Worm (Caenorhabditis elegans) whole organism, L3 larva: ENCODE measurements around the gene osm-8.

Experiments
- R02D3.7 ChIP-seq: fragments of 150-350 bp; optimal IDR thresholded peaks from 2 replicates; lab custom pipeline; 2014; ENCODE audit warnings: missing biosample characterization, missing genetic modification characterization
- aly-2 ChIP-seq: fragments of 150-350 bp; optimal IDR thresholded peaks from 2 replicates; lab custom pipeline; 2014; ENCODE audit warnings: missing biosample characterization, missing genetic modification characterization
- ama-1 ChIP-seq: fragments of 150-350 bp; optimal IDR thresholded peaks from 2 replicates; lab custom pipeline; 2018
- ceh-16 ChIP-seq: sonication (generic microtip); optimal IDR thresholded peaks from 2 replicates; lab custom pipeline; 2017; ENCODE audit warnings: missing biosample characterization, missing genetic modification characterization
- ceh-28 ChIP-seq: fragments of 150-350 bp; optimal IDR thresholded peaks from 2 replicates; lab custom pipeline; 2014; ENCODE audit warnings: missing biosample characterization, missing genetic modification reagents, missing genetic modification characterization
- ceh-9 ChIP-seq: sonication (generic microtip); optimal IDR thresholded peaks from 2 replicates; lab custom pipeline; 2018; ENCODE audit warnings: missing biosample characterization, missing genetic modification characterization
- daf-12 ChIP-seq: fragments of 150-350 bp; optimal IDR thresholded peaks from 2 replicates; lab custom pipeline; 2014; ENCODE audit warnings: missing biosample characterization, missing genetic modification reagents, missing genetic modification characterization
- egl-27 ChIP-seq: sonication (generic microtip); optimal IDR thresholded peaks from 4 replicates; lab custom pipeline; 2017; ENCODE audit warnings: missing biosample characterization, missing genetic modification reagents, missing genetic modification characterization
- egl-5 ChIP-seq: fragments of 150-350 bp; optimal IDR thresholded peaks from 2 replicates; lab custom pipeline; 2017; ENCODE audit warnings: missing biosample characterization, missing genetic modification reagents, missing genetic modification characterization, inconsistent platforms
- elt-1 ChIP-seq: fragments of 150-350 bp; optimal IDR thresholded peaks from 2 replicates; lab custom pipeline; 2014; ENCODE audit warnings: missing biosample characterization, missing genetic modification characterization
- elt-2 ChIP-seq: sonication (generic microtip); optimal IDR thresholded peaks from 2 replicates; lab custom pipeline; 2016; ENCODE audit warnings: missing genetic modification reagents, mild to moderate bottlenecking, missing genetic modification characterization, missing compliant biosample characterization
- elt-3 ChIP-seq, 3 experiments: fragments of 150-350 bp in 1 of 3; sonication (generic microtip) in 2 of 3; optimal IDR thresholded peaks; 2 replicates in 2 of 3; 4 replicates in 1 of 3; lab custom pipeline; 2014 to 2017; ENCODE audit warnings: missing biosample characterization in 3 of 3, missing genetic modification characterization in 3 of 3
- eor-1 ChIP-seq, 2 experiments: fragments of 150-350 bp; optimal IDR thresholded peaks; 2 replicates each; lab custom pipeline; 2014 to 2018; ENCODE audit warnings: missing biosample characterization in 2 of 2, missing genetic modification characterization in 2 of 2
- fkh-10 ChIP-seq: sonication (generic microtip); optimal IDR thresholded peaks from 2 replicates; lab custom pipeline; 2017; ENCODE audit warnings: missing biosample characterization, missing genetic modification reagents, missing genetic modification characterization
- fos-1 ChIP-seq: fragments of 150-350 bp; optimal IDR thresholded peaks from 2 replicates; lab custom pipeline; 2014; ENCODE audit warnings: missing biosample characterization, missing genetic modification characterization
- jun-1 ChIP-seq: fragments of 150-350 bp; optimal IDR thresholded peaks from 2 replicates; lab custom pipeline; 2014; ENCODE audit warnings: missing biosample characterization, missing genetic modification reagents, missing genetic modification characterization
- lin-15B ChIP-seq: fragments of 150-350 bp; optimal IDR thresholded peaks from 2 replicates; lab custom pipeline; 2014; ENCODE audit warnings: missing biosample characterization, missing genetic modification characterization
- lin-39 ChIP-seq: fragments of 150-350 bp; optimal IDR thresholded peaks from 2 replicates; lab custom pipeline; 2018; ENCODE audit warnings: missing biosample characterization, missing genetic modification reagents, missing genetic modification characterization
- mdl-1 ChIP-seq: fragments of 150-350 bp; optimal IDR thresholded peaks from 2 replicates; lab custom pipeline; 2014; ENCODE audit warnings: missing biosample characterization, missing genetic modification characterization
- mml-1 ChIP-seq: fragments of 150-350 bp; sonication (generic microtip); optimal IDR thresholded peaks from 3 replicates; lab custom pipeline; 2014; ENCODE audit warnings: missing biosample characterization, missing genetic modification characterization
- nfya-1 ChIP-seq: sonication (generic microtip); optimal IDR thresholded peaks from 2 replicates; lab custom pipeline; 2017; ENCODE audit warnings: missing genetic modification characterization, mild to moderate bottlenecking, missing compliant biosample characterization, antibody characterized with exemption, moderate library complexity; ENCODE audit not compliant: insufficient read depth
- nhr-11 ChIP-seq: fragments of 150-350 bp; optimal IDR thresholded peaks from 2 replicates; lab custom pipeline; 2014; ENCODE audit warnings: missing biosample characterization, missing genetic modification characterization
- nhr-12 ChIP-seq: fragments of 150-350 bp; optimal IDR thresholded peaks from 2 replicates; lab custom pipeline; 2014; ENCODE audit warnings: missing biosample characterization, missing genetic modification characterization
- nhr-23 ChIP-seq: fragments of 150-350 bp; optimal IDR thresholded peaks from 2 replicates; lab custom pipeline; 2014; ENCODE audit warnings: missing biosample characterization, missing genetic modification reagents, missing genetic modification characterization
- nhr-237 ChIP-seq: fragments of 150-350 bp; optimal IDR thresholded peaks from 2 replicates; lab custom pipeline; 2014; ENCODE audit warnings: missing biosample characterization, missing genetic modification characterization
- nhr-25 ChIP-seq: sonication (generic microtip); optimal IDR thresholded peaks from 2 replicates; lab custom pipeline; 2017; ENCODE audit warnings: missing biosample characterization, missing genetic modification characterization
- nhr-28 ChIP-seq: fragments of 150-350 bp; optimal IDR thresholded peaks from 2 replicates; lab custom pipeline; 2014; ENCODE audit warnings: missing biosample characterization, missing genetic modification characterization
- nhr-43 ChIP-seq: sonication (generic microtip); optimal IDR thresholded peaks from 2 replicates; lab custom pipeline; 2016; ENCODE audit warnings: mild to moderate bottlenecking, missing genetic modification characterization, missing compliant biosample characterization; ENCODE audit not compliant: poor library complexity, severe bottlenecking
- nhr-67 ChIP-seq: fragments of 150-350 bp; optimal IDR thresholded peaks from 2 replicates; lab custom pipeline; 2014; ENCODE audit warnings: missing biosample characterization, missing genetic modification characterization
- nhr-76 ChIP-seq: fragments of 150-350 bp; sonication (generic microtip); optimal IDR thresholded peaks from 5 replicates; lab custom pipeline; 2014; ENCODE audit warnings: missing biosample characterization, missing genetic modification characterization
- nhr-77 ChIP-seq: fragments of 150-350 bp; optimal IDR thresholded peaks from 2 replicates; lab custom pipeline; 2014; ENCODE audit warnings: missing biosample characterization, missing genetic modification characterization
- pha-4 ChIP-seq: fragments of 150-350 bp; optimal IDR thresholded peaks from 2 replicates; lab custom pipeline; 2014; ENCODE audit warnings: missing biosample characterization, missing genetic modification reagents, missing genetic modification characterization
- pqm-1 ChIP-seq: fragments of 150-350 bp; optimal IDR thresholded peaks from 2 replicates; lab custom pipeline; 2017; ENCODE audit warnings: missing biosample characterization, missing genetic modification characterization, inconsistent platforms
- sea-2 ChIP-seq: fragments of 150-350 bp; sonication (generic microtip); optimal IDR thresholded peaks from 4 replicates; lab custom pipeline; 2014; ENCODE audit warnings: missing biosample characterization, missing genetic modification reagents, missing genetic modification characterization
- skn-1 ChIP-seq: fragments of 150-350 bp; optimal IDR thresholded peaks from 2 replicates; lab custom pipeline; 2014; ENCODE audit warnings: missing biosample characterization, missing genetic modification characterization
- snpc-4 ChIP-seq: fragments of 150-350 bp; optimal IDR thresholded peaks from 2 replicates; lab custom pipeline; 2014; ENCODE audit warnings: missing biosample characterization, missing genetic modification characterization
- tbx-2 ChIP-seq: sonication (generic microtip); optimal IDR thresholded peaks from 2 replicates; lab custom pipeline; 2016; ENCODE audit warnings: mild to moderate bottlenecking, missing genetic modification characterization, missing compliant biosample characterization
- unc-62 ChIP-seq: fragments of 150-350 bp; sonication (generic microtip); optimal IDR thresholded peaks from 4 replicates; lab custom pipeline; 2014; ENCODE audit warnings: missing biosample characterization, missing genetic modification reagents, missing genetic modification characterization
- zag-1 ChIP-seq: fragments of 150-350 bp; optimal IDR thresholded peaks from 2 replicates; lab custom pipeline; 2014; ENCODE audit warnings: missing biosample characterization, missing genetic modification characterization
- ztf-11 ChIP-seq: fragments of 150-350 bp; optimal IDR thresholded peaks from 2 replicates; lab custom pipeline; 2014; ENCODE audit warnings: missing biosample characterization, missing genetic modification characterization
- ztf-4 ChIP-seq: fragments of 150-350 bp; optimal IDR thresholded peaks from 2 replicates; lab custom pipeline; 2014; ENCODE audit warnings: missing biosample characterization, missing genetic modification characterization

Gene osm-8

ce11 chrII:7613241-7613782 lies 8.1 kb upstream of the osm-8 start, which contains the start of the genes oig-4 and R07G3.7:
Gene oig-4, plus strand, starts transcription at chrII:7613541.
Gene R07G3.7, minus strand, starts transcription at chrII:7613732.
- no peak for TF ChIP-seq fkh-10
- peak; percentile 45 for TF ChIP-seq egl-5
- TF ChIP-seq lin-15B = no peak
- no peak for TF ChIP-seq nfya-1 (tag; lab: Kevin White, UChicago)
- no peak for TF ChIP-seq daf-12 (tag; lab: Kevin White, UChicago)
- TF ChIP-seq tbx-2 (tag; lab: Kevin White, UChicago) = no peak
- TF ChIP-seq R02D3.7 (tag; lab: Kevin White, UChicago) = no peak
- no peak for TF ChIP-seq fos-1 (tag; lab: Kevin White, UChicago)

ce11 chrII:7607953-7608352 lies 2.7 kb upstream of the osm-8 start, which contains the start of gene lips-17:
Gene lips-17, plus strand, starts transcription at chrII:7608253.
- no peak for TF ChIP-seq lin-39 (tag; lab: Kevin White, UChicago)
- TF ChIP-seq zag-1 (tag; lab: Kevin White, UChicago) = no peak
- no peak for TF ChIP-seq nhr-28 (tag; lab: Kevin White, UChicago)
- no peak for TF ChIP-seq ceh-9 (tag; lab: Kevin White, UChicago)
- TF ChIP-seq nhr-12 = no peak
- TF ChIP-seq nhr-11 = no peak
- TF ChIP-seq nhr-77 (tag; lab: Kevin White, UChicago) = no peak
- no peak for TF ChIP-seq ceh-28
- no peak for TF ChIP-seq mdl-1 (tag; lab: Kevin White, UChicago)
- TF ChIP-seq nhr-76 = no peak
- no peak for TF ChIP-seq fkh-10
- no peak for TF ChIP-seq nhr-67
- no peak for TF ChIP-seq nhr-23
- TF ChIP-seq daf-12 (tag; lab: Kevin White, UChicago) = no peak
- no peak for TF ChIP-seq lin-15B
- TF ChIP-seq nhr-237 (tag; lab: Kevin White, UChicago) = no peak
- no peak for TF ChIP-seq eor-1 (tag; optimal IDR thresholded peaks at IDR 0.05; lab: Kevin White, UChicago)
- no peak for TF ChIP-seq skn-1 (tag; lab: Kevin White, UChicago)

ce11 chrII:7599357-7599756 lies 5.8 kb downstream of the osm-8 start, which contains the start of gene npp-21:
Gene npp-21, plus strand, starts transcription at chrII:7599657.
- no peak for TF ChIP-seq unc-62 (GFP tag; lab: Kevin White, UChicago)
- no peak for TF ChIP-seq nhr-43 (tag; lab: Kevin White, UChicago)
- no peak for TF ChIP-seq elt-3 (tag; optimal IDR thresholded peaks at IDR 0.05; lab: Kevin White, UChicago)
- no peak for TF ChIP-seq daf-12 (tag; lab: Kevin White, UChicago)
- TF ChIP-seq pha-4 (tag; lab: Kevin White, UChicago) = no peak
- TF ChIP-seq nhr-237 (tag; lab: Kevin White, UChicago) = no peak
- no peak for TF ChIP-seq pqm-1 (tag; lab: Kevin White, UChicago)
- no peak for TF ChIP-seq nhr-76
- no peak for TF ChIP-seq ceh-9 (tag; lab: Kevin White, UChicago)
- TF ChIP-seq ceh-16 (tag; lab: Kevin White, UChicago) = no peak
- TF ChIP-seq elt-1 (tag; lab: Kevin White, UChicago) = no peak
- TF ChIP-seq ztf-11 (tag; lab: Kevin White, UChicago) = no peak
- TF ChIP-seq nhr-11 = no peak
- no peak for TF ChIP-seq ztf-4 (tag; lab: Kevin White, UChicago)
- no peak for TF ChIP-seq skn-1 (tag; lab: Kevin White, UChicago)

ce11 chrII:7598702-7599314 lies 6.4 kb downstream of the osm-8 start, which contains the start of gene pgam-5:
Gene pgam-5, minus strand, starts transcription at chrII:7598752.
- TF ChIP-seq elt-3 (tag; optimal IDR thresholded peaks at IDR 0.05; lab: Kevin White, UChicago) (no peak), elt-2 (tag; lab: Kevin White, UChicago) (peak; percentile 11), ama-1 (lab: Kevin White, UChicago) (no peak)
- TF ChIP-seq, all 47 proteins: peak for 1

ce11 chrII:7594812-7595211 lies 10.4 kb downstream of the osm-8 start, which contains the start of gene syd-1:
Gene syd-1, minus strand, starts transcription at chrII:7594912.
- TF ChIP-seq mml-1 (tag; lab: Kevin White, UChicago) (no peak), jun-1 (tag; lab: Kevin White, UChicago) (no peak), nhr-12 (no peak), nhr-25 (tag; lab: Kevin White, UChicago) (no peak), nhr-11 (no peak), ztf-11 (tag; lab: Kevin White, UChicago) (no peak), mdl-1 (tag; lab: Kevin White, UChicago) (no peak), sea-2 (GFP tag; lab: Kevin White, UChicago) (no peak), fos-1 (tag; lab: Kevin White, UChicago) (no peak), pqm-1 (tag; lab: Kevin White, UChicago) (no peak), elt-2 (tag; lab: Kevin White, UChicago) (no peak), nhr-67 (no peak), aly-2 (tag; lab: Kevin White, UChicago) (no peak), snpc-4 (tag; lab: Kevin White, UChicago) (no peak), ama-1 (lab: Kevin White, UChicago) (no peak), nhr-43 (tag; lab: Kevin White, UChicago) (no peak), ceh-16 (tag; lab: Kevin White, UChicago) (no peak), egl-27 (tag; lab: Kevin White, UChicago) (no peak), ztf-4 (tag; lab: Kevin White, UChicago) (no peak), elt-3 (tag; optimal IDR thresholded peaks at IDR 0.05; lab: Kevin White, UChicago) (no peak)
